Fruit fly (Drosophila melanogaster) whole organism, embryonic: Measurements from ENCODE around the gene mRpS7.

Experiments used
- CG11504 ChIP-seq: fragments of 200-800 bp; sonication (Bioruptor generic); optimal IDR thresholded peaks from 3 replicates; lab custom pipeline; 2019; ENCODE audit warnings: missing biosample characterization, mild to moderate bottlenecking, missing genetic modification characterization, moderate library complexity
- CG11560 ChIP-seq: fragments of 200-800 bp; sonication (Bioruptor generic); IDR thresholded peaks from 3 replicates; pipeline ENCODE4 v1.3.6; 2022; ENCODE audit warnings: missing biosample characterization, missing genetic modification characterization
- CG12744 ChIP-seq: fragments of 200-800 bp; sonication (Bioruptor generic); optimal IDR thresholded peaks from 2 replicates; lab custom pipeline; 2016; ENCODE audit warnings: missing biosample characterization, missing genetic modification characterization
- CG13123 ChIP-seq: fragments of 200-800 bp; sonication (Bioruptor generic); optimal IDR thresholded peaks from 2 replicates; lab custom pipeline; 2016; ENCODE audit warnings: missing biosample characterization, missing genetic modification characterization
- CG13424 ChIP-seq: fragments of 200-800 bp; sonication (Bioruptor generic); optimal IDR thresholded peaks from 2 replicates; lab custom pipeline; 2019; ENCODE audit warnings: missing biosample characterization, mild to moderate bottlenecking, missing genetic modification characterization, moderate library complexity
- CG17612 ChIP-seq: fragments of 200-800 bp; sonication (Bioruptor generic); IDR thresholded peaks from 2 replicates; pipeline ENCODE4 v1.3.6; 2022; ENCODE audit warnings: missing biosample characterization, missing genetic modification characterization
- CG1792 ChIP-seq: fragments of 200-800 bp; sonication (Bioruptor generic); optimal IDR thresholded peaks from 2 replicates; lab custom pipeline; 2016; ENCODE audit warnings: missing biosample characterization, missing genetic modification characterization
- CG34422 ChIP-seq: fragments of 200-800 bp; sonication (Bioruptor generic); IDR thresholded peaks from 3 replicates; pipeline ENCODE4 v1.3.6; 2022; ENCODE audit warnings: missing biosample characterization, missing genetic modification characterization
- CG4404 ChIP-seq: fragments of 200-800 bp; sonication (Bioruptor generic); IDR thresholded peaks from 2 replicates; pipeline ENCODE4 v1.3.6; 2022; ENCODE audit warnings: missing biosample characterization, missing genetic modification characterization
- CG7271 ChIP-seq: fragments of 200-800 bp; sonication (Bioruptor generic); optimal IDR thresholded peaks from 2 replicates; lab custom pipeline; 2018; ENCODE audit warnings: missing biosample characterization, mild to moderate bottlenecking, missing genetic modification characterization, moderate library complexity
- CG7963 ChIP-seq: fragments of 200-800 bp; sonication (Bioruptor generic); IDR thresholded peaks from 3 replicates; pipeline ENCODE4 v1.3.6; 2022; ENCODE audit warnings: missing biosample characterization, missing genetic modification characterization; ENCODE audit not compliant: partially characterized antibody
- CG7987 ChIP-seq: fragments of 200-800 bp; sonication (Bioruptor generic); optimal IDR thresholded peaks from 2 replicates; lab custom pipeline; 2018; ENCODE audit warnings: missing biosample characterization, mild to moderate bottlenecking, missing genetic modification characterization, moderate library complexity
- CG9727 ChIP-seq: fragments of 200-800 bp; sonication (Bioruptor generic); optimal IDR thresholded peaks from 3 replicates; lab custom pipeline; 2017; ENCODE audit warnings: missing biosample characterization, mild to moderate bottlenecking, missing genetic modification characterization
- CG9876 ChIP-seq: fragments of 200-800 bp; sonication (Bioruptor generic); optimal IDR thresholded peaks from 2 replicates; lab custom pipeline; 2016; ENCODE audit warnings: missing biosample characterization, missing genetic modification characterization
- Chrac-16 ChIP-seq: fragments of 200-800 bp; sonication (Bioruptor generic); optimal IDR thresholded peaks from 3 replicates; lab custom pipeline; 2016; ENCODE audit warnings: missing biosample characterization, missing genetic modification characterization
- CrebB ChIP-seq: fragments of 200-800 bp; sonication (Bioruptor generic); optimal IDR thresholded peaks from 3 replicates; lab custom pipeline; 2018; ENCODE audit warnings: missing biosample characterization, mild to moderate bottlenecking, missing genetic modification characterization
- D ChIP-seq, 2 experiments: fragments of 200-800 bp in 1 of 2; fragments of >200 bp in 1 of 2; sonication (Bioruptor generic) in 1 of 2; optimal IDR thresholded peaks; 2 replicates in 1 of 2; 3 replicates in 1 of 2; lab custom pipeline; 2017; ENCODE audit warnings: mild to moderate bottlenecking in 1 of 2, missing biosample characterization in 1 of 2, missing genetic modification characterization in 1 of 2, missing genetic modification reagents in 1 of 2
- Doc2 ChIP-seq: fragments of 200-800 bp; sonication (Bioruptor generic); IDR thresholded peaks from 2 replicates; pipeline ENCODE4 v1.3.6; 2022; ENCODE audit warnings: missing biosample characterization, missing genetic modification characterization
- H2.0 ChIP-seq: fragments of 200-800 bp; sonication (Bioruptor generic); IDR thresholded peaks from 2 replicates; pipeline ENCODE4 v1.3.6; 2022; ENCODE audit warnings: missing biosample characterization, missing genetic modification characterization
- HLH3B ChIP-seq: fragments of 200-800 bp; sonication (Bioruptor generic); IDR thresholded peaks from 2 replicates; pipeline ENCODE4 v1.3.6; 2022; ENCODE audit warnings: missing biosample characterization, missing genetic modification characterization
- Hr51 ChIP-seq, 2 experiments: fragments of 200-800 bp; sonication (Bioruptor generic); optimal IDR thresholded peaks; 2 replicates in 1 of 2; 3 replicates in 1 of 2; lab custom pipeline; 2016 to 2018; ENCODE audit warnings: missing biosample characterization in 2 of 2, missing genetic modification characterization in 2 of 2, mild to moderate bottlenecking in 1 of 2, moderate library complexity in 1 of 2
- Mes4 ChIP-seq: fragments of 200-800 bp; sonication (Bioruptor generic); optimal IDR thresholded peaks from 2 replicates; lab custom pipeline; 2016; ENCODE audit warnings: missing biosample characterization, missing genetic modification characterization
- Nf-YB ChIP-seq: fragments of 200-800 bp; sonication (Bioruptor generic); optimal IDR thresholded peaks from 3 replicates; lab custom pipeline; 2019; ENCODE audit warnings: missing biosample characterization, mild to moderate bottlenecking, missing genetic modification characterization, moderate library complexity
- Oli ChIP-seq: fragments of 200-800 bp; sonication (Bioruptor generic); optimal IDR thresholded peaks from 2 replicates; lab custom pipeline; 2018; ENCODE audit warnings: missing biosample characterization, mild to moderate bottlenecking, missing genetic modification characterization, moderate library complexity
- Sin3A ChIP-seq: fragments of >200 bp; optimal IDR thresholded peaks from 2 replicates; lab custom pipeline; 2018
- bigmax ChIP-seq: fragments of 200-800 bp; sonication (Bioruptor generic); optimal IDR thresholded peaks from 2 replicates; lab custom pipeline; 2018; ENCODE audit warnings: missing biosample characterization, mild to moderate bottlenecking, missing genetic modification characterization
- crc ChIP-seq: fragments of 200-800 bp; sonication (Bioruptor generic); optimal IDR thresholded peaks from 2 replicates; lab custom pipeline; 2016; ENCODE audit warnings: missing biosample characterization, missing genetic modification characterization
- en ChIP-seq: fragments of 200-800 bp; sonication (Bioruptor generic); optimal IDR thresholded peaks from 2 replicates; lab custom pipeline; 2016; ENCODE audit warnings: missing biosample characterization, missing genetic modification characterization
- esg ChIP-seq: fragments of 200-800 bp; sonication (Bioruptor generic); conservative IDR thresholded peaks from 2 replicates; pipeline ENCODE4 v1.3.6; 2022; ENCODE audit warnings: missing biosample characterization, missing genetic modification characterization
- hbn ChIP-seq: fragments of 200-800 bp; sonication (Bioruptor generic); IDR thresholded peaks from 2 replicates; pipeline ENCODE4 v1.3.6; 2022; ENCODE audit warnings: missing biosample characterization, missing genetic modification characterization; ENCODE audit not compliant: partially characterized antibody
- her ChIP-seq: fragments of 200-800 bp; sonication (Bioruptor generic); optimal IDR thresholded peaks from 2 replicates; lab custom pipeline; 2016; ENCODE audit warnings: missing biosample characterization, missing genetic modification characterization
- insv ChIP-seq, 2 experiments: fragments of 200-800 bp; sonication (Bioruptor generic); optimal IDR thresholded peaks; 3 replicates each; lab custom pipeline; 2016 to 2018; ENCODE audit warnings: missing biosample characterization in 2 of 2, missing genetic modification characterization in 2 of 2
- lbe ChIP-seq: fragments of 200-800 bp; sonication (Bioruptor generic); optimal IDR thresholded peaks from 2 replicates; lab custom pipeline; 2016; ENCODE audit warnings: missing biosample characterization, mild to moderate bottlenecking, missing genetic modification characterization
- lola ChIP-seq, 3 experiments: fragments of >200 bp in 2 of 3; fragments of 200-800 bp in 1 of 3; sonication (Bioruptor generic) in 1 of 3; optimal IDR thresholded peaks; 2 replicates each; lab custom pipeline; 2017 to 2019; ENCODE audit warnings: missing biosample characterization in 3 of 3, missing genetic modification characterization in 3 of 3, mild to moderate bottlenecking in 1 of 3, moderate library complexity in 1 of 3
- nau ChIP-seq: fragments of 200-800 bp; sonication (Bioruptor generic); optimal IDR thresholded peaks from 3 replicates; lab custom pipeline; 2017; ENCODE audit warnings: missing biosample characterization, mild to moderate bottlenecking, missing genetic modification characterization, missing genetic modification reagents
- nerfin-2 ChIP-seq: fragments of 200-800 bp; sonication (Bioruptor generic); IDR thresholded peaks from 2 replicates; pipeline ENCODE4 v1.3.6; 2022; ENCODE audit warnings: missing biosample characterization, missing genetic modification characterization; ENCODE audit not compliant: partially characterized antibody
- phol ChIP-seq: fragments of 200-800 bp; sonication (Bioruptor generic); optimal IDR thresholded peaks from 3 replicates; lab custom pipeline; 2018; ENCODE audit warnings: missing biosample characterization, mild to moderate bottlenecking, missing genetic modification characterization, moderate library complexity
- ranshi ChIP-seq: fragments of 200-800 bp; sonication (Bioruptor generic); IDR thresholded peaks from 2 replicates; pipeline ENCODE4 v1.3.6; 2022; ENCODE audit warnings: missing biosample characterization, missing genetic modification characterization
- scrt ChIP-seq: fragments of 200-800 bp; sonication (Bioruptor generic); optimal IDR thresholded peaks from 2 replicates; lab custom pipeline; 2018; ENCODE audit warnings: missing biosample characterization, mild to moderate bottlenecking, missing genetic modification characterization, moderate library complexity
- sens-2 ChIP-seq: fragments of 200-800 bp; sonication (Bioruptor generic); IDR thresholded peaks from 2 replicates; pipeline ENCODE4 v1.3.6; 2022; ENCODE audit warnings: missing biosample characterization, missing genetic modification characterization
- shn ChIP-seq: fragments of 200-800 bp; sonication (Bioruptor generic); optimal IDR thresholded peaks from 3 replicates; lab custom pipeline; 2016; ENCODE audit warnings: missing biosample characterization, missing genetic modification characterization
- stwl ChIP-seq: fragments of 200-800 bp; sonication (Bioruptor generic); optimal IDR thresholded peaks from 3 replicates; lab custom pipeline; 2018; ENCODE audit warnings: missing biosample characterization, mild to moderate bottlenecking, missing genetic modification characterization, moderate library complexity
- twi ChIP-seq: fragments of 200-800 bp; optimal IDR thresholded peaks from 2 replicates; lab custom pipeline; 2019; ENCODE audit warnings: missing biosample characterization, mild to moderate bottlenecking, missing genetic modification characterization, moderate library complexity
- tx ChIP-seq: fragments of 200-800 bp; sonication (Bioruptor generic); optimal IDR thresholded peaks from 2 replicates; lab custom pipeline; 2016; ENCODE audit warnings: missing biosample characterization, missing genetic modification characterization
- unc-4 ChIP-seq: fragments of 200-800 bp; sonication (Bioruptor generic); IDR thresholded peaks from 2 replicates; pipeline ENCODE4 v1.3.6; 2022; ENCODE audit warnings: missing biosample characterization, missing genetic modification characterization; ENCODE audit not compliant: partially characterized antibody
- vvl ChIP-seq: fragments of 200-800 bp; sonication (Bioruptor generic); IDR thresholded peaks from 2 replicates; pipeline ENCODE4 v1.3.6; 2022; ENCODE audit warnings: missing biosample characterization, missing genetic modification characterization
- zf30C ChIP-seq: fragments of 200-800 bp; sonication (Bioruptor generic); optimal IDR thresholded peaks from 3 replicates; lab custom pipeline; 2018; ENCODE audit warnings: missing biosample characterization, mild to moderate bottlenecking, missing genetic modification characterization

The mRpS7 gene

dm6 chr2L:10387869-10388726, 1.6 kb downstream of the mRpS7 start, which contains the start of gene da (continued):
- TF ChIP-seq nerfin-2 (GFP tag; lab: Robert Waterston, UW): peak; percentile 65
- peak in 2 of 3 experiments; percentile 42 to 92 for TF ChIP-seq lola (GFP tag; optimal IDR thresholded peaks at IDR 0.05; lab: Kevin White, UChicago)
- no peak for TF ChIP-seq Doc2 (GFP tag; lab: Robert Waterston, UW)
- no peak for TF ChIP-seq Sin3A (lab: Kevin White, UChicago)
- TF ChIP-seq stwl (tag; lab: Kevin White, UChicago): peak; percentile 65
- peak; percentile 56 for TF ChIP-seq Chrac-16
- peak; percentile 43 for TF ChIP-seq twi (tag; lab: Kevin White, UChicago)
- peak; percentile 57; the same call in 2 of the 3 replicates for TF ChIP-seq CG34422 (GFP tag; lab: Robert Waterston, UW)
- TF ChIP-seq Hr51 (GFP tag; optimal IDR thresholded peaks at IDR 0.05; lab: Kevin White, UChicago): peak; percentile 39 to 46
- TF ChIP-seq her (GFP tag; lab: Kevin White, UChicago): peak; percentile 46
- TF ChIP-seq tx: peak; percentile 44
- TF ChIP-seq CG7963 (GFP tag; lab: Robert Waterston, UW): peak; percentile 44; the same call in 1 of the 3 replicates
- peak; percentile 7 for TF ChIP-seq shn (GFP tag; lab: Kevin White, UChicago)
- TF ChIP-seq CG11560 (tag; lab: Robert Waterston, UW): no peak
- peak; percentile 10 for TF ChIP-seq scrt (GFP tag; lab: Kevin White, UChicago)
- TF ChIP-seq CG4404 (GFP tag; lab: Robert Waterston, UW): no peak
- no peak for TF ChIP-seq sens-2
- TF ChIP-seq ranshi (GFP tag; lab: Robert Waterston, UW): 0 out of 2 replicates have a peak, but pooled peaks have one; percentile 17
- TF ChIP-seq Nf-YB (GFP tag; lab: Kevin White, UChicago): peak; percentile 38
- TF ChIP-seq lbe (GFP tag; lab: Kevin White, UChicago): no peak
- TF ChIP-seq esg: peak; percentile 36; the same call in 1 of the 2 replicates
- TF ChIP-seq nau (GFP tag; lab: Kevin White, UChicago): no peak
- peak; percentile 34 for TF ChIP-seq crc (GFP tag; lab: Kevin White, UChicago)
- TF ChIP-seq CG1792 (GFP tag; lab: Kevin White, UChicago): peak; percentile 34
- TF ChIP-seq insv (GFP tag; optimal IDR thresholded peaks at IDR 0.05; lab: Kevin White, UChicago): no peak
- no peak for TF ChIP-seq en (GFP tag; lab: Kevin White, UChicago)
- no peak for TF ChIP-seq D (optimal IDR thresholded peaks at IDR 0.05; lab: Kevin White, UChicago)
- no peak for TF ChIP-seq D (GFP tag; optimal IDR thresholded peaks at IDR 0.05; lab: Kevin White, UChicago)
- peak; percentile 75 for TF ChIP-seq vvl
- TF ChIP-seq HLH3B (GFP tag; lab: Robert Waterston, UW): peak; percentile 52
- TF ChIP-seq CG13424 (tag; lab: Kevin White, UChicago): peak; percentile 64
- no peak for TF ChIP-seq Oli (tag; lab: Kevin White, UChicago)
- TF ChIP-seq bigmax (GFP tag; lab: Kevin White, UChicago): peak; percentile 32
- TF ChIP-seq CG7987 (GFP tag; lab: Kevin White, UChicago): peak; percentile 45
- TF ChIP-seq H2.0 (GFP tag; lab: Robert Waterston, UW): peak; percentile 60
- TF ChIP-seq CG9876: peak; percentile 19
- peak; percentile 43 for TF ChIP-seq CrebB (tag; lab: Kevin White, UChicago)
- TF ChIP-seq CG9727 (GFP tag; lab: Kevin White, UChicago): peak; percentile 40
- TF ChIP-seq hbn: peak; percentile 41
- TF ChIP-seq CG11504 (tag; lab: Kevin White, UChicago): peak; percentile 72
- TF ChIP-seq CG17612 (GFP tag; lab: Robert Waterston, UW): no peak
- peak; percentile 3 for TF ChIP-seq CG12744
- peak; percentile 54; the same call in 1 of the 2 replicates for TF ChIP-seq unc-4 (GFP tag; lab: Robert Waterston, UW)
- peak; percentile 3 for TF ChIP-seq CG7271
- peak; percentile 51 for TF ChIP-seq CG13123 (GFP tag; lab: Kevin White, UChicago)
- peak; percentile 30 for TF ChIP-seq Mes4 (GFP tag; lab: Kevin White, UChicago)
- TF ChIP-seq phol (tag; lab: Kevin White, UChicago): peak; percentile 100
- TF ChIP-seq zf30C (GFP tag; lab: Kevin White, UChicago): no peak
